Fruit fly (Drosophila melanogaster): ENCODE data around the gene CG45080.

DNA sequence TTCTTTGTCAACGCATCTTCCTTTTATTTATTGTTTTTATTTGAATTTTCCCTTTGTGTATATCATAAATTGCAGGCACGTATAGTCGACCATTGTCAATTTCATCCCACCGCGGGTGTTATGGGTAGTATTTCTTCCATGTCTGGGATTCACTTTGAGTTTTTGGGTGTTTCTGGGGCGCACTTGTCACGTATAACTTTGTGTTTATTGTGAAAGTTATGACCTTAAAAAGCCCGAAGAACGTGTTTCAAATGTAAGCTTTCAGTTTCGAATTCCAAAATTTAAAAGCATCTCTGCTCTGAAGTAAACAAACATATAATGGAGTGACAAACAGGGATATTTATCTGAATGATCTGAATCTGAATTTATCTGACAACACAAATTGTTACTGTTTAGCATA is 12.5 kb downstream of the CG45080 start:
- TF ChIP-seq N (GFP tag; optimal IDR thresholded peaks at IDR 0.05) (no peak), ey (GFP tag; optimal IDR thresholded peaks at IDR 0.05) (no peak), Dfd (GFP tag; optimal IDR thresholded peaks at IDR 0.05) (no peak), pan (optimal IDR thresholded peaks at IDR 0.05) (no peak), lola (GFP tag; optimal IDR thresholded peaks at IDR 0.05) (no peak), br (GFP tag; optimal IDR thresholded peaks at IDR 0.05) (no peak), Sp1 (GFP tag; optimal IDR thresholded peaks at IDR 0.05) (no peak), sv (GFP tag; optimal IDR thresholded peaks at IDR 0.05) (no peak), sage (GFP tag; optimal IDR thresholded peaks at IDR 0.05) (no peak)
